Worm (Caenorhabditis elegans): ENCODE measurements around the gene ral-1.

DNA sequence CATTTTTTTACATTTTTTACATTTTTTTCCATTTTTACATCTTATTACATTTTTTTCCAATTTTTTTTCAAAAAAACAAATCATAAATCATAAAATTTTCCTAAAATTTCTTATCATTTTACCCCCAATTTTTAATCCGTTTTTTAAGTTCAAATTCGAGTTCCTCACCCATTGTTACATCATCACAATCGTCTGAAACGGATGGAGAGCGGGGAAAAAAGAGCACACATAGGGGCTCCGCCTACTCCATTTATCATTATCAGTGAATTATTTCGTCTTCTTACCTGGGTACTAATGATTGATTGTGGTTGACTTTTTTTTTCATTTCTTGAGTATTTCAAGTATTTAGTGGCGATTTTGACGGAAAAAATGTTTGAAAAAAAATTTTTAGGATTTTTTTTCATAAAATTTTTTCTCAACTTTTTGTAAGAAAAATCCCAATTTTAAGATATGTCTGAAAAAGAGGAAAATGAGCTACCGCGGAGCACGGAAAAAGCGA is 29.2 kb upstream of the ral-1 start, which contains the start of gene mfsd-8:
- TF ChIP-seq fos-1 (tag; optimal IDR thresholded peaks at IDR 0.05): peak; percentile 82
- TF ChIP-seq ZK546.5 (tag; optimal IDR thresholded peaks at IDR 0.05): no peak
- no peak for TF ChIP-seq ama-1 (optimal IDR thresholded peaks at IDR 0.05)

Data from whole organism, L2 larva.